Fruit fly (Drosophila melanogaster) whole organism, pupa: ENCODE measurements around the gene CG6299.

ENCODE experiments used
- CG10348 ChIP-seq: fragments of 200-800 bp; sonication (Bioruptor generic); IDR thresholded peaks from 2 replicates; pipeline ENCODE4 v1.3.6; 2022; ENCODE audit warnings: missing biosample characterization, missing genetic modification characterization
- CG12605 ChIP-seq: fragments of 200-800 bp; sonication (Bioruptor generic); IDR thresholded peaks from 2 replicates; pipeline ENCODE4 v1.3.6; 2022; ENCODE audit warnings: missing biosample characterization, missing genetic modification characterization
- CG13204 ChIP-seq: fragments of 200-800 bp; sonication (Bioruptor generic); optimal IDR thresholded peaks from 2 replicates; lab custom pipeline; 2018; ENCODE audit warnings: missing biosample characterization, mild to moderate bottlenecking, missing genetic modification characterization, moderate library complexity
- CG14655 ChIP-seq: fragments of 200-800 bp; sonication (Bioruptor generic); optimal IDR thresholded peaks from 3 replicates; lab custom pipeline; 2017; ENCODE audit warnings: mild to moderate bottlenecking, missing biosample characterization, missing genetic modification reagents, missing genetic modification characterization
- CG15710 ChIP-seq: fragments of 200-800 bp; sonication (Bioruptor generic); optimal IDR thresholded peaks from 2 replicates; lab custom pipeline; 2018; ENCODE audit warnings: missing biosample characterization, mild to moderate bottlenecking, missing genetic modification characterization, moderate library complexity
- CG17806 ChIP-seq: fragments of 200-800 bp; sonication (Bioruptor generic); optimal IDR thresholded peaks from 2 replicates; lab custom pipeline; 2018; ENCODE audit warnings: missing biosample characterization, mild to moderate bottlenecking, missing genetic modification characterization, moderate library complexity
- CG32121 ChIP-seq: fragments of 200-800 bp; sonication (Bioruptor generic); IDR thresholded peaks from 2 replicates; pipeline ENCODE4 v1.3.6; 2022; ENCODE audit warnings: missing biosample characterization, missing genetic modification characterization
- CG34367 ChIP-seq: fragments of 200-800 bp; sonication (Bioruptor generic); optimal IDR thresholded peaks from 2 replicates; lab custom pipeline; 2018; ENCODE audit warnings: missing biosample characterization, mild to moderate bottlenecking, missing genetic modification characterization
- CG4496 ChIP-seq: fragments of 200-800 bp; sonication (Bioruptor generic); IDR thresholded peaks from 3 replicates; pipeline ENCODE4 v1.3.6; 2022; ENCODE audit warnings: missing biosample characterization, missing genetic modification characterization
- CG8159 ChIP-seq: fragments of 200-800 bp; sonication (Bioruptor generic); optimal IDR thresholded peaks from 3 replicates; lab custom pipeline; 2018; ENCODE audit warnings: missing biosample characterization, mild to moderate bottlenecking, missing genetic modification characterization, moderate library complexity
- CG8301 ChIP-seq: fragments of 200-800 bp; sonication (Bioruptor generic); optimal IDR thresholded peaks from 2 replicates; lab custom pipeline; 2018; ENCODE audit warnings: missing biosample characterization, mild to moderate bottlenecking, missing genetic modification characterization
- CG9948 ChIP-seq: fragments of 200-800 bp; sonication (Bioruptor generic); optimal IDR thresholded peaks from 2 replicates; lab custom pipeline; 2018; ENCODE audit warnings: missing biosample characterization, mild to moderate bottlenecking, missing genetic modification characterization, moderate library complexity
- D1 ChIP-seq: fragments of 200-800 bp; sonication (Bioruptor generic); optimal IDR thresholded peaks from 2 replicates; lab custom pipeline; 2018; ENCODE audit warnings: missing biosample characterization, mild to moderate bottlenecking, missing genetic modification characterization, moderate library complexity
- EcR ChIP-seq: fragments of 200-800 bp; sonication (Bioruptor generic); optimal IDR thresholded peaks from 3 replicates; lab custom pipeline; 2019; ENCODE audit warnings: missing biosample characterization, missing genetic modification characterization, mild to moderate bottlenecking, moderate library complexity, missing genetic modification reagents
- Ets98B ChIP-seq: fragments of 200-800 bp; sonication (Bioruptor generic); IDR thresholded peaks from 2 replicates; pipeline ENCODE4 v1.3.6; 2022; ENCODE audit warnings: missing biosample characterization, missing genetic modification characterization
- Pif1A ChIP-seq: fragments of 200-800 bp; sonication (Bioruptor generic); optimal IDR thresholded peaks from 3 replicates; lab custom pipeline; 2016; ENCODE audit warnings: missing biosample characterization, missing genetic modification characterization
- Pif1B ChIP-seq: fragments of 200-800 bp; sonication (Bioruptor generic); optimal IDR thresholded peaks from 3 replicates; lab custom pipeline; 2016; ENCODE audit warnings: missing biosample characterization, missing genetic modification characterization
- Snoo ChIP-seq: fragments of 200-800 bp; sonication (Bioruptor generic); optimal IDR thresholded peaks from 3 replicates; lab custom pipeline; 2017; ENCODE audit warnings: missing biosample characterization, mild to moderate bottlenecking, missing genetic modification characterization, inconsistent platforms
- fd96Ca ChIP-seq: fragments of 200-800 bp; sonication (Bioruptor generic); IDR thresholded peaks from 3 replicates; pipeline ENCODE4 v1.3.6; 2022; ENCODE audit warnings: missing biosample characterization, missing genetic modification characterization
- gl ChIP-seq: fragments of 200-800 bp; sonication (Bioruptor generic); optimal IDR thresholded peaks from 2 replicates; lab custom pipeline; 2018; ENCODE audit warnings: missing biosample characterization, mild to moderate bottlenecking, missing genetic modification characterization
- rn ChIP-seq: fragments of 200-800 bp; sonication (Bioruptor generic); IDR thresholded peaks from 2 replicates; pipeline ENCODE4 v1.3.6; 2022; ENCODE audit warnings: missing biosample characterization, missing genetic modification characterization

CG6299 gene

DNA sequence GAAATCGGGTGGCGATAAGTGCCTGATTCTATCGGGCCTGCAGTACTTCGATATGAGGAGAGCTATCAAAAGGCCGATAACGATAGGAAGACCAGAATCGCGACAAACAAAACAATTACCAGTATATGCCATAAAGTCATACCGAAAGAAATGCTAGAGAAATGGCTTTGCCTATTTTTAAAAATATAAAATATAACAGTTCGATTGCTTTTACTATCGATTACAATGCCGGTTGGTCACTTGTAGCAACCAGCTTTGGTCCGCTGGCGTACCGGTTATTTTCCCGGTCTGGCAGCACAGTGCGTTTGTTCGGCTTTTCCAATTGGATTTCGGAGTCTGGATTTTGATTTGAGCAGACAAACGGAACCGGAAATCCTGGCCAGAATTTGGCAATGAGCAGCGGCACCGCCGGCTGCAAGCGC, at the start of gene CG6299, which contains the start of the genes shtd and CG6294:
CG6299 (plus strand) TSS at position 287 of the 422 bp plus-strand sequence.
shtd (minus strand) TSS at position 6 of the 422 bp plus-strand sequence.
CG6294 (plus strand) TSS at position 287 of the 422 bp plus-strand sequence.
- TF ChIP-seq CG10348: no peak
- TF ChIP-seq CG32121: no peak
- no peak for TF ChIP-seq CG9948 (tag; lab: Kevin White, UChicago)
- no peak for TF ChIP-seq EcR
- TF ChIP-seq CG12605 (GFP tag; lab: Robert Waterston, UW): no peak
- TF ChIP-seq fd96Ca (GFP tag; lab: Robert Waterston, UW): no peak
- no peak for TF ChIP-seq D1 (tag; lab: Kevin White, UChicago)
- no peak for TF ChIP-seq gl (tag; lab: Kevin White, UChicago)
- TF ChIP-seq Pif1A (GFP tag; lab: Kevin White, UChicago): no peak
- no peak for TF ChIP-seq CG4496
- no peak for TF ChIP-seq rn (GFP tag; lab: Robert Waterston, UW)
- TF ChIP-seq CG8301 (tag; lab: Kevin White, UChicago): no peak
- no peak for TF ChIP-seq CG17806 (tag; lab: Kevin White, UChicago)
- no peak for TF ChIP-seq CG15710 (tag; lab: Kevin White, UChicago)
- no peak for TF ChIP-seq Snoo (tag; lab: Kevin White, UChicago)
- no peak for TF ChIP-seq CG34367 (tag; lab: Kevin White, UChicago)
- TF ChIP-seq CG8159 (tag; lab: Kevin White, UChicago): no peak
- TF ChIP-seq, all 21 proteins: peak for 0

DNA sequence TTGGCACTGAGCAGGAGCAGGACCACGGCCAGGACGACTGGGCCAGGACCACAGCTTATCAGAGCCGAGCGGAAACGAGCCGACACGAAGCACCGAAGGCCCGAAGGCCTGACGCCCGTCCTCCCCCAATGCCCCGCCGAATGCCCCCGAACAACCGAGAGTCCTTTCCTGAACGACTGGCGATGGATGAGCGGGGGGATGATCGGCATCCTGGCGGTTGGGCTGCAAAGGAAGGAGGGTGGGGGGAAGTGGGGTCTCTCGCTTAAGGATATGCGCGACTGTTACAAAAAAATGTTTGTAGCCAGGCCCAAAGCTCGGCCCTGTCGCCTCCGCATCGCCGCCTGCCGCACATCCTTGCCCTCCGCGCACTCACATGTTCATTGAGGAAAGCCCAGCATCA, 21.3 kb upstream of the CG6299 start, which contains the start of gene Cngl:
Cngl (minus strand) TSS at position 8 of the 400 bp plus-strand sequence.
- TF ChIP-seq CG13204 (peak; percentile 8), rn (GFP tag; lab: Robert Waterston, UW) (no peak)

- TF ChIP-seq D1 (tag; lab: Kevin White, UChicago): no peak
- TF ChIP-seq CG14655: no peak
- no peak for TF ChIP-seq CG8159 (tag; lab: Kevin White, UChicago)
- TF ChIP-seq CG8301 (tag; lab: Kevin White, UChicago): no peak
- TF ChIP-seq CG17806 (tag; lab: Kevin White, UChicago): no peak
- no peak for TF ChIP-seq CG12605 (GFP tag; lab: Robert Waterston, UW)
- no peak for TF ChIP-seq Snoo (tag; lab: Kevin White, UChicago)
- no peak for TF ChIP-seq CG34367 (tag; lab: Kevin White, UChicago)
- TF ChIP-seq CG10348: no peak
- TF ChIP-seq rn (GFP tag; lab: Robert Waterston, UW): no peak
- TF ChIP-seq Pif1A (GFP tag; lab: Kevin White, UChicago): no peak
- TF ChIP-seq CG9948 (tag; lab: Kevin White, UChicago): no peak
- TF ChIP-seq Pif1B (GFP tag; lab: Kevin White, UChicago): no peak
- no peak for TF ChIP-seq fd96Ca (GFP tag; lab: Robert Waterston, UW)
These were observed 19.0 kb upstream of the CG6299 start for dm6 chrX:15443502-15443901.

DNA sequence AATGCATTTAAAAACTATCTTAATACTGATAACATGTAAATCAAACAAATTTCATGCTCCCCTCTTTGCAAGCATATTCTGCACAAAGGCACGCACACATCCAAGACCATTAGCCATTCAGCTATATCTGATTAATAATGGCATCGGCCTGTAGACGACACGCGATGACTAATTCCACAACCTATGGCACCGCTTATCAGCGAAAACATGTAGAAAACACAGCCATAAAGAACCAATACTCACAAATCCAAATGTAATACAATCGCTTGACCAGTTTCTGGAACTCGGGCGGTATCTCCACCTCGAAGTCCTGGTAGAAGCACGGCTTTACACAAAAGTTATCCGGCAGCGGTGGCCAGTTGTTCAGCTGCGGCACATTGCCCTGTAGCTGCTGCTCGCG, 14.4 kb upstream of the CG6299 start:
- TF ChIP-seq CG8301 (tag; lab: Kevin White, UChicago) (no peak), EcR (peak; percentile 9)

- TF ChIP-seq CG15710 (tag; lab: Kevin White, UChicago): no peak
- TF ChIP-seq rn (GFP tag; lab: Robert Waterston, UW): no peak
- peak; percentile 60; the same call in 1 of the 3 replicates for TF ChIP-seq CG4496
- no peak for TF ChIP-seq CG17806 (tag; lab: Kevin White, UChicago)
- no peak for TF ChIP-seq D1 (tag; lab: Kevin White, UChicago)
- no peak for TF ChIP-seq Pif1B (GFP tag; lab: Kevin White, UChicago)
- TF ChIP-seq CG14655: peak; percentile 9
- no peak for TF ChIP-seq CG12605 (GFP tag; lab: Robert Waterston, UW)
- TF ChIP-seq CG32121: no peak
- TF ChIP-seq CG10348: no peak
- TF ChIP-seq Ets98B (GFP tag; lab: Robert Waterston, UW): no peak; the same call in 1 of the 2 replicates
- TF ChIP-seq Pif1A (GFP tag; lab: Kevin White, UChicago): no peak
- peak; percentile 13; the same call in 1 of the 3 replicates for TF ChIP-seq fd96Ca (GFP tag; lab: Robert Waterston, UW)
- no peak for TF ChIP-seq EcR
- TF ChIP-seq CG8301 (tag; lab: Kevin White, UChicago): no peak
These were observed 13.7 kb upstream of the CG6299 start for dm6 chrX:15448809-15449208.

DNA sequence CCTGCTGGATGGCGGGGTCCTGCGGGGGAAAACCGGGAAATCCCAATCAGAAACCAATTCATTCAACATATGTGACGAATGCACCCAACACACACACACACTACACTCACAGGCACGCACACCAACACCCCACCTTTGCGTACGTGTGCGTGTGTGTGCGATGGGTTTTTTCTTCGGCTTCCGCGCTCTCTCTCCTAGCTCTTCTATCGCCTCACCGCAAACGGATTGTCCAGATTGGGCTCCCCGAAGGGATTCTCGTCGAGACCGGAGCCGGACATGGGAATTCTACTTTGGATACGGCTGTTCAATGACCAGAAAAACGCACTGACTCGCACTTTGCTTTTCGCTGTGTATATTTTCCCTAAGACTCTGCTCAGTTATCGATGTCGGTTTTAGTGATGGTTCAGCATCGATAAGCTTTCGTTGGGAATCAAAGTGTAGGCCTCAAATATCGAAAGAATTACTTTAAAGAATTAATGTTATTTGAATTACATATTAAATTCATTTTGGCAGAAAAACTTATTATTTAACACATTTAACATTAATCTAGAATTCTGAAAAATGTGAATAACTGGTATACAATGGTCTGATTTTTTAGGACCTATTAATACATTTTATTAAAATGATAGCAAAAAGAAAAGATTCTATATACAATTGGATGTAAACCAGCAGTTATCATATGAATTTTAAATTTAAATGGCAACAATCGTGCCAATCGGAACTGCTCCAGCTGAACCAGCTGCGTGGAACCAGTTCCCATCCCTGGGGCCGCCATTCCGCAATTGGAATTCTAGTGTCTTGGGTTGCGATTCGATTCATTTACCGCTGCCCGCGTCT, 12.8 kb upstream of the CG6299 start, which contains the start of the genes Scamp and Ahcy:
Scamp (minus strand) TSS at position 394 of the 837 bp plus-strand sequence.
Ahcy (plus strand) TSS at position 772 of the 837 bp plus-strand sequence.
- TF ChIP-seq CG10348 (no peak), CG4496 (no peak), CG13204 (no peak), CG17806 (tag; lab: Kevin White, UChicago) (no peak), Ets98B (GFP tag; lab: Robert Waterston, UW) (no peak)
